Fruit fly (Drosophila melanogaster): ENCODE data around the gene APC7.
A peak's percentile ranks its signal among the peaks of the same experiment; 100 is the strongest.

Gene APC7

dm6 chrX:6596788-6597187, at the start of gene APC7:
APC7 (plus strand) TSS chrX:6597088.
- no peak for TF ChIP-seq Kr (GFP tag; optimal IDR thresholded peaks at IDR 0.05)
- TF ChIP-seq disco-r (GFP tag; optimal IDR thresholded peaks at IDR 0.05): no peak
- TF ChIP-seq CG1024 (GFP tag; IDR thresholded peaks at IDR 0.05): no peak
- no peak for TF ChIP-seq fd64A (GFP tag; optimal IDR thresholded peaks at IDR 0.05)
- no peak for TF ChIP-seq CG1233 (GFP tag; optimal IDR thresholded peaks at IDR 0.05)
- TF ChIP-seq sqz (GFP tag; optimal IDR thresholded peaks at IDR 0.05): no peak
- no peak for TF ChIP-seq Dip3 (GFP tag; optimal IDR thresholded peaks at IDR 0.05)
- TF ChIP-seq corto (GFP tag; optimal IDR thresholded peaks at IDR 0.05): no peak
- no peak for TF ChIP-seq CG7963 (GFP tag; IDR thresholded peaks at IDR 0.05; ENCODE audit: partially characterized antibody)
- TF ChIP-seq ro (GFP tag; IDR thresholded peaks at IDR 0.05): no peak
- no peak for TF ChIP-seq Dll (GFP tag; IDR thresholded peaks at IDR 0.05; ENCODE audit: partially characterized antibody)
- TF ChIP-seq ttk (GFP tag; IDR thresholded peaks at IDR 0.05): no peak
- no peak for TF ChIP-seq CG11093 (GFP tag; IDR thresholded peaks at IDR 0.05)
- TF ChIP-seq wor (GFP tag; IDR thresholded peaks at IDR 0.05): no peak
- no peak for TF ChIP-seq gem (tag; optimal IDR thresholded peaks at IDR 0.05)
- no peak for TF ChIP-seq H15 (GFP tag; IDR thresholded peaks at IDR 0.05)
- no peak for TF ChIP-seq CG13894 (tag; optimal IDR thresholded peaks at IDR 0.05)
- TF ChIP-seq CG7556 (GFP tag; optimal IDR thresholded peaks at IDR 0.05): no peak

DNA sequence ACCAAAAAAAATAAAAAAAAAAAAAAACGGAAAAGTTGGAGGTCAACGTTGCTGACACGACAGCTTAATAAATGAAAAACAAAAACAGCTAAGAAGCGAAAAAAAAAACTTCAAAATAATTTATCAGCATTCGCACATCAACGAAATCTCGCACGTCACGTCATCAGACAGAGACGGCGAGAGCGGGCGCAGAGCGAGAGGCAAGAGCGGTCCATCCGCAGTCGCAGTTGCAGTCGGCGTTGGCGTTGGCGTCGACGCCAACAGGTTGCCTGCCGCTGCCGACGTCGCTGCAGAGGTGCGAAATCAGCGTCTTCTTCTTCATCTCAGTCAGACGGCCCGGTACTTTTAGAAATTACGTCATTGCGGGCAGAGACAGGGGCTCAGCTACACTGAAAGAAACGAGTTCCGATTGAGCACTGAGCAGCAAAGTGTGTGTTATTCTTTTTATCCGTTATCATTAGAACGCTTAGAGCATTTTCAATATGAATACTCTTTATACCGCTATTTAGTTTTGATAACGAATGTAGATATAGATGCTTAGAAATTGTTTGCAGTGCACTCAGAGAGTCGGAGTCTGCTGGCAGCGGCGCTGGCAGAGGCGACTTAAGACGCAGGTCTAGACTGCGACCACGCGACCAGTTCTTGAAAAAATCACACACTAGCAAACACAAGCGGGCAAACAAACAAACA, 47.3 kb upstream of the APC7 start:
- TF ChIP-seq CG14710 (tag; optimal IDR thresholded peaks at IDR 0.05): peak; percentile 91
- peak; percentile 93 for TF ChIP-seq stc (GFP tag; IDR thresholded peaks at IDR 0.05)
- TF ChIP-seq CG11696 (GFP tag; IDR thresholded peaks at IDR 0.05): peak; percentile 89
- no peak for TF ChIP-seq HLH4C (GFP tag; IDR thresholded peaks at IDR 0.05; ENCODE audit: partially characterized antibody)
- peak; percentile 95 for TF ChIP-seq ase (GFP tag; IDR thresholded peaks at IDR 0.05)
- peak; percentile 96 for TF ChIP-seq otp (GFP tag; IDR thresholded peaks at IDR 0.05)
- TF ChIP-seq disco-r (GFP tag; optimal IDR thresholded peaks at IDR 0.05): peak; percentile 67
- no peak for TF ChIP-seq fru (optimal IDR thresholded peaks at IDR 0.05)
- TF ChIP-seq CG32767 (GFP tag; IDR thresholded peaks at IDR 0.05): peak; percentile 91
- TF ChIP-seq Hr39 (optimal IDR thresholded peaks at IDR 0.05): no peak
- TF ChIP-seq Tbp (GFP tag; optimal IDR thresholded peaks at IDR 0.05): no peak
- peak; percentile 96 for TF ChIP-seq H2.0 (GFP tag; IDR thresholded peaks at IDR 0.05)
- TF ChIP-seq B-H1 (GFP tag; IDR thresholded peaks at IDR 0.05): peak; percentile 91
- no peak for TF ChIP-seq CG6791 (GFP tag; IDR thresholded peaks at IDR 0.05; ENCODE audit: partially characterized antibody)
- TF ChIP-seq D (optimal IDR thresholded peaks at IDR 0.05): no peak
- peak; percentile 93 for TF ChIP-seq D (GFP tag; optimal IDR thresholded peaks at IDR 0.05)
- peak; percentile 95 for TF ChIP-seq zfh2 (GFP tag; optimal IDR thresholded peaks at IDR 0.05)
- no peak for TF ChIP-seq pita (GFP tag; optimal IDR thresholded peaks at IDR 0.05)
- peak; percentile 86 for TF ChIP-seq Gsc (GFP tag; IDR thresholded peaks at IDR 0.05)
- TF ChIP-seq Hmx (GFP tag; optimal IDR thresholded peaks at IDR 0.05): peak; percentile 72
- no peak for TF ChIP-seq Bgb (GFP tag; IDR thresholded peaks at IDR 0.05; ENCODE audit: partially characterized antibody)
- peak; percentile 76 for TF ChIP-seq exex (tag; optimal IDR thresholded peaks at IDR 0.05)
- peak; percentile 91 for TF ChIP-seq fd3F (GFP tag; optimal IDR thresholded peaks at IDR 0.05)
- TF ChIP-seq nau (GFP tag; optimal IDR thresholded peaks at IDR 0.05): no peak
- TF ChIP-seq CG6813 (GFP tag; optimal IDR thresholded peaks at IDR 0.05): peak; percentile 96
- peak in 1 of 2 experiments; percentile 81 for TF ChIP-seq Eip74EF (GFP tag; optimal IDR thresholded peaks at IDR 0.05)
- peak; percentile 94 for TF ChIP-seq Chrac-16 (GFP tag; optimal IDR thresholded peaks at IDR 0.05)
- peak; percentile 96 for TF ChIP-seq CG14441 (GFP tag; IDR thresholded peaks at IDR 0.05)
- TF ChIP-seq CG31441 (GFP tag; IDR thresholded peaks at IDR 0.05): peak; percentile 95
- TF ChIP-seq CG3847 (GFP tag; IDR thresholded peaks at IDR 0.05): peak; percentile 96
- peak; percentile 92 for TF ChIP-seq Dek (tag; optimal IDR thresholded peaks at IDR 0.05)
- peak; percentile 91 for TF ChIP-seq CG13775 (GFP tag; optimal IDR thresholded peaks at IDR 0.05)
- peak; percentile 93 for TF ChIP-seq NfI (GFP tag; optimal IDR thresholded peaks at IDR 0.05)
- TF ChIP-seq peb (GFP tag; IDR thresholded peaks at IDR 0.05): peak; percentile 88

All from whole organism, embryonic.